Worm (Caenorhabditis elegans): ENCODE measurements around the gene cfp-1.

Gene cfp-1

DNA sequence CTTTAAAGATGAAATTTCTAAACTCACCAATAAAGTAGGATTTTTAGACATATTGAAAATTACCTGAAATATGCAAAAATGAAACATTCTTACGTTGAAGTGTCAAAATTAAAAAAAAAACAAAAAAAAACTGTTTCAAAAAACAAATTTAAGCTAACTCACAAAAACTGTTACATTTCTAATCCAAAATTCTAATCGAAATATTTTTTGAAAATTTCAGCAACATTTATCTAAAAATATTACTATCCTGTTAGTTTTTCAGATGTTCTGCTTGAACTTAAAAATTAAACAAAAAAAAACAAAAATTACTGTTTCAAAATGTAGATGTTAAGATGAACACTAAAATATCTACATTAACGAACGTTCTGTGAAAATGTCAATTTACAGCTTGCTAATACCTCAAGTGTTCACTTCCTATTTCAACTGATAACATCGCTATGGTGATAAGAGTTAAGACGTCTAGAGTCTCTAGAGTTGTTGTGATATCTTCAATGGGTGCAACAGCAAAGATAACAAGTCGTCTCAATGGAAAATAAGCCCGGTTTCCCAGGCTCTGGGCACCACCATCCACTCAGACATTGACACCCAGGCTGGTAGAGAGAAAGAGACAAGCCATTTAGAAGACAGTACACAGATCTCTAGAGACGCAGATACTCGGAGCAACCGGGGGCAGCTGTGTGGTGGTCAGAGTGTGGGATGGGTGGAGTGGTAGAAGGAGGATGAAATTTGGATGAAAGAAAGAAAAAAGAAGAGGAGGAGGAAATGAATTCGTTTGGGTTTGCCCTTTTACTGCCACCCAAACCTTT is 50.8 kb downstream of the cfp-1 start, which contains the start of gene H12I19.115:
Gene H12I19.115 (minus strand): TSS at position 51 of the 806 bp plus-strand sequence.
- TF ChIP-seq unc-62 (GFP tag; optimal IDR thresholded peaks at IDR 0.05) = no peak

DNA sequence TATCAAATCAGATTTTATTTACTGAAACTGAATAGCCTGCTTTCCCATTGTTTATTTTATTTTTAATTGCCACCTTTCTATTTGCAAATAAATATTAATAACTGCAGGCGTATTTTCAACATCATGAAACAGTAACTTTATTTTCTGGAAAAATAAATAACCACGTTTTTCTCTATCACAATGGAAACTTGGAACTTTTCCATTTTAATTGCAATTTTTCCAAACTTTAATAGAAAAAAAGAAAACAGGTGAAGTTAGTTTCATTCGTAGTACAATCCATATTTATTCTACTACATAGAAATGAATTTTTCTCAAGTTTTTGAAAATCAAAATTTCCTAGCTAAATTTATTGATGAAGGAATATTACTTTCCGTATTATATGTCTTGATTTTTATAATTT is 51.9 kb downstream of the cfp-1 start, which contains the start of gene srz-42:
Gene srz-42 (plus strand): TSS at position 301 of the 400 bp plus-strand sequence.
- no peak for TF ChIP-seq unc-62 (GFP tag; optimal IDR thresholded peaks at IDR 0.05)

DNA sequence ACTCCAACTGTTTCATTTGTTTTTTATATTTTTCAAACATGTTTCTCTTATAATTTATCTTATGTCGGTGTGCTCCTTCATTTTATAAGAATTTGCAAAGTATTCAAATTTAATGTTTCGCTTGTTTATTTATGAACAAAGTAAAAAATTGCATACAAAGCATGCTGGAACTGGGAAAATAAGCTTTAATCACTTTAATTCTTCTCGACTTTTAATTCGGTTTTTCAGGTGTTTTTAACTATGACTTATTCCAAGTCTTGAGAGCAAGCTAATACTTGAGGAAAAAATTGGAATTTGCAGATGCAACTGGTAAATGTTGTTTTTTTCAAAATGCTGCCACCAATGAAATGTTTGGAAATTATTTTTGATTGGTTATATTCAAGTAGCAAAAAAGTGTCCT is 54.5 kb downstream of the cfp-1 start, which contains the start of gene srz-59:
Gene srz-59 (plus strand): TSS at position 301 of the 400 bp plus-strand sequence.
- no peak for TF ChIP-seq unc-62 (GFP tag; optimal IDR thresholded peaks at IDR 0.05)
